Worm (Caenorhabditis elegans): ENCODE data around the gene snt-5.

- TF ChIP-seq tab-1 (GFP tag; IDR thresholded peaks at IDR 0.05), result no peak
- no peak for TF ChIP-seq cog-1 (tag; optimal IDR thresholded peaks at IDR 0.05)
- no peak for TF ChIP-seq ztf-23 (GFP tag; IDR thresholded peaks at IDR 0.05)
- TF ChIP-seq ref-1 (GFP tag; conservative IDR thresholded peaks at IDR 0.05), result no peak
- TF ChIP-seq flt-1 (GFP tag; IDR thresholded peaks at IDR 0.05), result no peak
Observed at ce11 chrV:1364346-1364745, 47.0 kb downstream of the snt-5 start.

Data from whole organism, midembryonic.